Worm (Caenorhabditis elegans) whole organism, L3 larva: ENCODE results near the gene sri-33.

Source experiments
- ama-1 ChIP-seq: fragments of 150-350 bp; optimal IDR thresholded peaks from 2 replicates; lab custom pipeline; 2018
- ceh-28 ChIP-seq: fragments of 150-350 bp; optimal IDR thresholded peaks from 2 replicates; lab custom pipeline; 2014; ENCODE audit warnings: missing biosample characterization, missing genetic modification reagents, missing genetic modification characterization
- egl-27 ChIP-seq: sonication (generic microtip); optimal IDR thresholded peaks from 4 replicates; lab custom pipeline; 2017; ENCODE audit warnings: missing biosample characterization, missing genetic modification reagents, missing genetic modification characterization
- nhr-11 ChIP-seq: fragments of 150-350 bp; optimal IDR thresholded peaks from 2 replicates; lab custom pipeline; 2014; ENCODE audit warnings: missing biosample characterization, missing genetic modification characterization
- pha-4 ChIP-seq: fragments of 150-350 bp; optimal IDR thresholded peaks from 2 replicates; lab custom pipeline; 2014; ENCODE audit warnings: missing biosample characterization, missing genetic modification reagents, missing genetic modification characterization
- tbx-2 ChIP-seq: sonication (generic microtip); optimal IDR thresholded peaks from 2 replicates; lab custom pipeline; 2016; ENCODE audit warnings: mild to moderate bottlenecking, missing genetic modification characterization, missing compliant biosample characterization
- zag-1 ChIP-seq: fragments of 150-350 bp; optimal IDR thresholded peaks from 2 replicates; lab custom pipeline; 2014; ENCODE audit warnings: missing biosample characterization, missing genetic modification characterization

- no peak for TF ChIP-seq nhr-11
- TF ChIP-seq zag-1 (tag; lab: Kevin White, UChicago) = no peak
- no peak for TF ChIP-seq egl-27
- no peak for TF ChIP-seq pha-4 (tag; lab: Kevin White, UChicago)
- no peak for TF ChIP-seq ceh-28
- no peak for TF ChIP-seq ama-1
- no peak for TF ChIP-seq tbx-2 (tag; lab: Kevin White, UChicago)
These were observed 44.3 kb downstream of the sri-33 start, which contains the start of gene Y25C1A.2 for ce11 chrII:3112313-3112712.
